Worm (Caenorhabditis elegans): ENCODE measurements around the gene mrck-1.

The mrck-1 gene

ce11 chrV:6212566-6212965 lies 54.5 kb downstream of the mrck-1 start:
- no peak for TF ChIP-seq nhr-11 (tag; optimal IDR thresholded peaks at IDR 0.05)
- TF ChIP-seq nfya-1 (tag; optimal IDR thresholded peaks at IDR 0.05; ENCODE audit: insufficient read depth) = no peak

DNA sequence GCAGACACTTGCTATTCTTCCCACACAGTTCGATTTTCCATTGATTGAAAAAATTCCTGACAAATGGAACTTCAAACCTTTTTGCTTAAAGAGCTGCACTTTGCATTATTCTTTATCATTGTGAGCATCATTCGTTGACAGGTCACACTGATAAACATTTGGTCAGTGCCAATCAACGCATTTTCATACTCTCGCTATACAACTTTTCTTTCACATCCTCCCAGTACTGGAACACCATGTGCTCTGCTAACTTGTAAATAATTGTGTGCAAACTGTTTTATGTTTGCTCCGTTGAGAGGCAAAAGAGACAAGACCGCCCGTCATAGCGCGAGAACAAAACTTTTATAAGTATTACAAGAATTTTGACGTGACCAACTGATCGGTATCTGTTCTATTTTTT lies 55.6 kb downstream of the mrck-1 start:
- TF ChIP-seq jun-1 (tag; optimal IDR thresholded peaks at IDR 0.05) (peak; percentile 26), elt-2 (tag; optimal IDR thresholded peaks at IDR 0.05) (peak; percentile 77), nhr-77 (tag; optimal IDR thresholded peaks at IDR 0.05) (no peak), pqm-1 (tag; optimal IDR thresholded peaks at IDR 0.05) (peak; percentile 86), nhr-28 (tag; optimal IDR thresholded peaks at IDR 0.05) (no peak), fkh-10 (GFP tag; optimal IDR thresholded peaks at IDR 0.05) (no peak), egl-27 (tag; optimal IDR thresholded peaks at IDR 0.05) (no peak), pha-4 (tag; optimal IDR thresholded peaks at IDR 0.05) (peak; percentile 58), nhr-67 (tag; optimal IDR thresholded peaks at IDR 0.05) (no peak), nhr-237 (tag; optimal IDR thresholded peaks at IDR 0.05) (no peak), nfya-1 (tag; optimal IDR thresholded peaks at IDR 0.05; ENCODE audit: insufficient read depth) (peak; percentile 32)

DNA sequence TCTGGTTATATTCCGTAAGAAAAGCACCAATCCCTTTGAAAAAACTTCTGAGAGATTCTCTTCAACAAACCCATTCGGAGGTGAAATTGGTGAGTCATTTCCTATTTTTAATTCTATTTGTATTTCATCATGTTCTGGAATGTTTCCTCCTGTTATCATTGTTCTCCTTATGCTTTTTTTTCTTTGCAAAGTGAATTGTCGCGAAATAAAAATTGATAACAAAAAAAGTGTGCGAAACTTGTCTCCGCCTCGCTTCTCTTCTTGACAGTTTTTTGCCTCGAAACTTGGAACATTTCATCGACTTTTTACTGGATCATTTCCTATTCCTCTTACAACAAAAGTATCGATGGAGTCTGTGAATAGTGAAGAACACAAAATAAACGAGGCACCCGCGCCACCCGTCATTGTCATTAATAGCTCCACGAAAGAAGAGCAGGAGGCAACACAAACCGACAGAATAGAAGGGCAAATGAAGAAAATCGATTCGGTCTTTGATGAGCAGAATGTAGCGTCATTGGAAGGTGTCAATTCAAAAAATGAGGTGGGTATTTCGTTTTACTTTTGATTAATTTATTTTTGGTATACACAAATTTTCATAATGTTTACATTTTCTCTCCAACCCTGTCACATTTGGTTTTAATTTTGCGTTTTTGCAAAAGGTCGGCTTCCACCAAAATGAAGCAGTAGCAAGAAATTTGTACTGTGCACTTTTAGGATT lies 57.0 kb downstream of the mrck-1 start:
- TF ChIP-seq elt-2 (tag; optimal IDR thresholded peaks at IDR 0.05) = peak; percentile 64
- TF ChIP-seq ZK546.5 (tag; optimal IDR thresholded peaks at IDR 0.05) = no peak

- no peak for TF ChIP-seq sea-2 (GFP tag; optimal IDR thresholded peaks at IDR 0.05)
- no peak for TF ChIP-seq ceh-9 (tag; optimal IDR thresholded peaks at IDR 0.05)
- TF ChIP-seq tbx-2 (tag; optimal IDR thresholded peaks at IDR 0.05) = no peak
- no peak for TF ChIP-seq elt-1 (tag; optimal IDR thresholded peaks at IDR 0.05)
- TF ChIP-seq elt-2 (tag; optimal IDR thresholded peaks at IDR 0.05) = no peak
- TF ChIP-seq jun-1 (tag; optimal IDR thresholded peaks at IDR 0.05) = no peak
- no peak for TF ChIP-seq fkh-2 (tag; optimal IDR thresholded peaks at IDR 0.05)
- no peak for TF ChIP-seq nhr-12 (tag; optimal IDR thresholded peaks at IDR 0.05)
- no peak for TF ChIP-seq nhr-28 (tag; optimal IDR thresholded peaks at IDR 0.05)
- TF ChIP-seq hmg-11 (tag; optimal IDR thresholded peaks at IDR 0.05) = no peak
- no peak for TF ChIP-seq ztf-4 (tag; optimal IDR thresholded peaks at IDR 0.05)
- no peak for TF ChIP-seq lsy-12 (tag; optimal IDR thresholded peaks at IDR 0.05)
- TF ChIP-seq elt-3 (tag; optimal IDR thresholded peaks at IDR 0.05) = no peak
- no peak for TF ChIP-seq ztf-11 (tag; optimal IDR thresholded peaks at IDR 0.05)
- TF ChIP-seq ZK546.5 (tag; optimal IDR thresholded peaks at IDR 0.05) = no peak
- TF ChIP-seq egl-27 (tag; optimal IDR thresholded peaks at IDR 0.05) = no peak
Observed at ce11 chrV:6208585-6208984, 58.5 kb downstream of the mrck-1 start, which contains the start of gene rme-1. Gene rme-1, plus strand, starts transcription at chrV:6208885.
